Fruit fly (Drosophila melanogaster) S2 (cell line): Measurements from ENCODE around the gene CG6836.

Source experiments
- CG8478 ChIP-seq: fragments of >200 bp; optimal IDR thresholded peaks from 2 replicates; lab custom pipeline; 2018
- CTCF ChIP-seq, 2 experiments: fragments of >200 bp; optimal IDR thresholded peaks; 2 replicates each; lab custom pipeline; 2018

DNA sequence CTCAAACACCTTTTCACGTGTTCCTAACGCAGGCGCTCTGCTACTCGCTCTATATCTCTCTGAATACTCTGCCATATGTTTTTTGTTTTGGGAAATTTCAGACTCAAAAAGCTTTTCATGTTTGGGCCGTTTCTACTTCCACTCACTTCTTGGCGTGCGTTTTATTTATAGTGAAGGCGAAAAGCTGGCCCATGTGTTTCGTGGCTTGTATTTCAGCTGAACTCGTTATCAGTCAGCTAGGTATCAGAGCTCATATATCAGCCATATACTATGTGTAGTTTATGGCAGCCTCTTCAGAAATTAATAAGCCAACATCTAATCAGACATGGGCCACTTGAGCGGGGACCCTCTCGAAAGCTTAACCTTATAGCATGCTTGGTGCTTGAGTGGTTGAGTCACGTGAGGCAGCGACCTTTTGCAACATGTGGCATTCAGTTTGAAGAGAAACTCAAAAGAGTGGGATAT is 44.1 kb downstream of the CG6836 start:
- TF ChIP-seq CTCF (optimal IDR thresholded peaks at IDR 0.05; lab: Kevin White, UChicago), result no peak
- TF ChIP-seq CG8478, result no peak
